Worm (Caenorhabditis elegans) whole organism, young adult: ENCODE measurements around the gene sto-4.

ENCODE experiments used
- C06A6.2 ChIP-seq: fragments of 200-800 bp; sonication (Bioruptor generic); conservative IDR thresholded peaks from 2 replicates; pipeline ENCODE4 v1.3.6; 2022; ENCODE audit warnings: missing genetic modification characterization, missing compliant biosample characterization
- F10E7.11 ChIP-seq: sonication (generic microtip); optimal IDR thresholded peaks from 2 replicates; lab custom pipeline; 2017; ENCODE audit warnings: mild to moderate bottlenecking, missing genetic modification characterization, moderate library complexity, missing compliant biosample characterization
- F22D6.2 ChIP-seq: sonication (generic microtip); optimal IDR thresholded peaks from 2 replicates; lab custom pipeline; 2016; ENCODE audit warnings: mild to moderate bottlenecking, missing genetic modification characterization, missing compliant biosample characterization
- F23B12.7 ChIP-seq: sonication (generic microtip); optimal IDR thresholded peaks from 2 replicates; lab custom pipeline; 2017; ENCODE audit warnings: missing genetic modification characterization, mild to moderate bottlenecking, missing compliant biosample characterization, antibody characterized with exemption, moderate library complexity; ENCODE audit not compliant: insufficient read depth
- F39B2.1 ChIP-seq: fragments of 200-800 bp; sonication (Bioruptor generic); IDR thresholded peaks from 2 replicates; pipeline ENCODE4 v1.3.6; 2022; ENCODE audit warnings: missing genetic modification reagents, missing genetic modification characterization, missing compliant biosample characterization
- F55B11.4 ChIP-seq: sonication (generic microtip); optimal IDR thresholded peaks from 2 replicates; lab custom pipeline; 2016; ENCODE audit warnings: missing compliant biosample characterization, missing genetic modification characterization, borderline replicate concordance; ENCODE audit not compliant: insufficient read depth
- K12H6.12 ChIP-seq: fragments of 200-800 bp; sonication (Bioruptor generic); optimal IDR thresholded peaks from 2 replicates; lab custom pipeline; 2018; ENCODE audit warnings: mild to moderate bottlenecking, missing genetic modification characterization, missing compliant biosample characterization
- Y53G8AR.9 ChIP-seq: fragments of 200-800 bp; sonication (Bioruptor generic); conservative IDR thresholded peaks from 2 replicates; pipeline ENCODE4 v1.3.6; 2022; ENCODE audit warnings: missing genetic modification reagents, missing genetic modification characterization, missing compliant biosample characterization
- Y79H2A.3 ChIP-seq: fragments of 200-800 bp; sonication (Bioruptor generic); conservative IDR thresholded peaks from 2 replicates; pipeline ENCODE4 v1.3.6; 2022; ENCODE audit warnings: missing genetic modification reagents, missing genetic modification characterization, missing compliant biosample characterization
- ccch-3 ChIP-seq: fragments of 200-800 bp; sonication (Bioruptor generic); optimal IDR thresholded peaks from 2 replicates; lab custom pipeline; 2018; ENCODE audit warnings: mild to moderate bottlenecking, missing genetic modification characterization, missing compliant biosample characterization
- cebp-1 ChIP-seq, 2 experiments: fragments of 200-800 bp in 1 of 2; sonication (Bioruptor generic) in 1 of 2; sonication (generic microtip) in 1 of 2; IDR thresholded peaks in 1 of 2; optimal IDR thresholded peaks in 1 of 2; 2 replicates each; pipeline versions ENCODE4 v1.3.6 to Lab custom; 2017 to 2022; ENCODE audit warnings: missing compliant biosample characterization in 2 of 2, missing genetic modification characterization in 2 of 2, mild to moderate bottlenecking in 1 of 2, missing genetic modification reagents in 1 of 2, moderate library complexity in 1 of 2
- ceh-79 ChIP-seq: sonication (generic microtip); optimal IDR thresholded peaks from 2 replicates; lab custom pipeline; 2017; ENCODE audit warnings: mild to moderate bottlenecking, missing genetic modification characterization, missing compliant biosample characterization
- dox-1 ChIP-seq: fragments of 200-800 bp; sonication (Bioruptor generic); IDR thresholded peaks from 2 replicates; pipeline ENCODE4 v1.3.6; 2022; ENCODE audit warnings: missing genetic modification reagents, missing genetic modification characterization, missing compliant biosample characterization
- efl-1 ChIP-seq: fragments of 150-350 bp; optimal IDR thresholded peaks from 2 replicates; lab custom pipeline; 2014; ENCODE audit warnings: missing biosample characterization, missing genetic modification reagents, missing genetic modification characterization
- egrh-3 ChIP-seq: fragments of 200-800 bp; sonication (Bioruptor generic); IDR thresholded peaks from 2 replicates; pipeline ENCODE4 v1.3.6; 2022; ENCODE audit warnings: missing genetic modification reagents, missing genetic modification characterization, missing compliant biosample characterization
- hlh-12 ChIP-seq: sonication (generic microtip); optimal IDR thresholded peaks from 2 replicates; lab custom pipeline; 2016; ENCODE audit warnings: missing genetic modification characterization, missing compliant biosample characterization
- let-526 ChIP-seq: fragments of 200-800 bp; sonication (Bioruptor generic); IDR thresholded peaks from 2 replicates; pipeline ENCODE4 v1.3.6; 2022; ENCODE audit warnings: missing genetic modification reagents, missing genetic modification characterization, missing compliant biosample characterization
- madf-3 ChIP-seq: fragments of 200-800 bp; sonication (Bioruptor generic); IDR thresholded peaks from 2 replicates; pipeline ENCODE4 v1.3.6; 2022; ENCODE audit warnings: missing genetic modification reagents, missing genetic modification characterization, missing compliant biosample characterization
- madf-8 ChIP-seq: fragments of 200-800 bp; sonication (Bioruptor generic); conservative IDR thresholded peaks from 2 replicates; pipeline ENCODE4 v1.3.6; 2022; ENCODE audit warnings: missing genetic modification reagents, missing genetic modification characterization, missing compliant biosample characterization
- mel-28 ChIP-seq: sonication (generic microtip); optimal IDR thresholded peaks from 2 replicates; lab custom pipeline; 2016; ENCODE audit warnings: borderline replicate concordance, mild to moderate bottlenecking, missing genetic modification characterization, missing compliant biosample characterization
- mes-4 ChIP-seq: sonication (generic microtip); optimal IDR thresholded peaks from 2 replicates; lab custom pipeline; 2016; ENCODE audit warnings: missing genotype, missing genetic modification characterization, missing compliant biosample characterization
- mxl-1 ChIP-seq: sonication (generic microtip); optimal IDR thresholded peaks from 2 replicates; lab custom pipeline; 2016; ENCODE audit warnings: missing genetic modification characterization, missing compliant biosample characterization
- pbrm-1 ChIP-seq: fragments of 200-800 bp; sonication (Bioruptor generic); IDR thresholded peaks from 2 replicates; pipeline ENCODE4 v1.3.6; 2022; ENCODE audit warnings: missing genetic modification reagents, missing genetic modification characterization, missing compliant biosample characterization
- snpc-1.1 ChIP-seq: sonication (generic microtip); optimal IDR thresholded peaks from 2 replicates; lab custom pipeline; 2017; ENCODE audit warnings: missing genetic modification characterization, mild to moderate bottlenecking, missing compliant biosample characterization, antibody characterized with exemption, moderate library complexity, missing genotype, missing genetic modification reagents; ENCODE audit not compliant: insufficient read depth
- snpc-1.3 ChIP-seq: sonication (generic microtip); optimal IDR thresholded peaks from 2 replicates; lab custom pipeline; 2017; ENCODE audit warnings: missing genetic modification characterization, mild to moderate bottlenecking, missing compliant biosample characterization, antibody characterized with exemption, moderate library complexity, missing genotype, missing genetic modification reagents; ENCODE audit not compliant: insufficient read depth
- tbx-9 ChIP-seq: sonication (generic microtip); optimal IDR thresholded peaks from 2 replicates; lab custom pipeline; 2016; ENCODE audit warnings: borderline replicate concordance, missing genetic modification characterization, inconsistent platforms, missing compliant biosample characterization
- ztf-18 ChIP-seq: sonication (generic microtip); optimal IDR thresholded peaks from 2 replicates; lab custom pipeline; 2016; ENCODE audit warnings: missing genotype, mild to moderate bottlenecking, missing genetic modification characterization, missing compliant biosample characterization
- ztf-22 ChIP-seq: fragments of 200-800 bp; sonication (Bioruptor generic); optimal IDR thresholded peaks from 2 replicates; lab custom pipeline; 2018; ENCODE audit warnings: mild to moderate bottlenecking, missing genetic modification characterization, moderate library complexity, missing compliant biosample characterization
- ztf-3 ChIP-seq: fragments of 200-800 bp; sonication (Bioruptor generic); optimal IDR thresholded peaks from 2 replicates; lab custom pipeline; 2018; ENCODE audit warnings: mild to moderate bottlenecking, missing genetic modification characterization, missing compliant biosample characterization

sto-4 gene

ce11 chrX:11662069-11662468 lies 18.1 kb downstream of the sto-4 start:
- TF ChIP-seq cebp-1 (GFP tag; IDR thresholded peaks at IDR 0.05; lab: Robert Waterston, UW) (no peak), cebp-1 (tag; optimal IDR thresholded peaks at IDR 0.05; lab: Kevin White, UChicago) (peak; percentile 31), pbrm-1 (GFP tag; lab: Robert Waterston, UW) (no peak), ztf-22 (GFP tag; lab: Kevin White, UChicago) (no peak)

DNA sequence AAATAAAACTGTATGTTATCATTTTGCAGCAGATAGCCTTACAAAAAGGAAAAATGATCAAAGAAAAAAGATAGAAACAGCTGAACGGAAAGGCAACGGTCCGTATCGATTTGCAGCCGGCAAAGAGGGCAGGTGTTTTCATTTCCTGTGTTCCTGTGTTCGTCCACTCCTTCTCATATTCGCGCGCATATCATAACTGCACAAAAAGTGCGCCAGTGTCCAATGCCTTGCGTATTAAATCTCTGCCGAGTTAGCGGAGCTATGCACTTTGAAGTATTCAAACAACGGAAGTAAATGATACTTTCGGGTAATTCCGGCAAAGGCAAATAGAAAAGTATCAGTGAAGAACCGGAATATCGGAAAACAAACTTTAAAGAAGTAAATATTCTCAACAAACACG lies 18.6 kb downstream of the sto-4 start:
- TF ChIP-seq F39B2.1 (GFP tag; lab: Robert Waterston, UW) (no peak), ztf-18 (tag; lab: Kevin White, UChicago) (peak; percentile 82), snpc-1.3 (tag; lab: Kevin White, UChicago) (no peak), cebp-1 (GFP tag; IDR thresholded peaks at IDR 0.05; lab: Robert Waterston, UW) (no peak), cebp-1 (tag; optimal IDR thresholded peaks at IDR 0.05; lab: Kevin White, UChicago) (no peak), tbx-9 (tag; lab: Kevin White, UChicago) (no peak), madf-3 (0 out of 2 replicates have a peak, but pooled peaks have one; percentile 17), efl-1 (GFP tag; lab: Kevin White, UChicago) (peak; percentile 10), F55B11.4 (tag; lab: Kevin White, UChicago) (no peak), dox-1 (GFP tag; lab: Robert Waterston, UW) (0 out of 2 replicates have a peak, but pooled peaks have one; percentile 46)

DNA sequence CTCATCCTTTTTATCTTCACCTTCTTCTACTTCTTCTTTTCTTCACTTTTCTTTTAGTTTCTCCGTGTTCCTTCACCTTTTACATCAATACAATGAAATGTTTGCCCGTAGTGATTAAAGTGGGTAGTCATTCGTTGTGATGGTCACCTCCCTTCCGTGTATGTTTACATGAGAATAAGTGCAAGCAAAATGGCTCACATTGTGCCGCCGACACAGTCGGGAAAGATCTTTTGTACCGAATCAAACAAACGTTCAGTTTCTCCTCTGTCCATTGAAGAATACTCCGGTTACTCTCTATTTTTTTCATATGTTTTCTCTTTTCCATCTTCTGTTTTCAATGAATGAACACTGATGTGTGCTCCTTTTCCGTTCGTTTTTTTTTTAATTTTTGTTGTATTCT lies 20.3 kb downstream of the sto-4 start:
- TF ChIP-seq hlh-12 (tag; lab: Kevin White, UChicago) (no peak), Y79H2A.3 (GFP tag; lab: Robert Waterston, UW) (no peak), madf-8 (GFP tag; lab: Robert Waterston, UW) (no peak)

DNA sequence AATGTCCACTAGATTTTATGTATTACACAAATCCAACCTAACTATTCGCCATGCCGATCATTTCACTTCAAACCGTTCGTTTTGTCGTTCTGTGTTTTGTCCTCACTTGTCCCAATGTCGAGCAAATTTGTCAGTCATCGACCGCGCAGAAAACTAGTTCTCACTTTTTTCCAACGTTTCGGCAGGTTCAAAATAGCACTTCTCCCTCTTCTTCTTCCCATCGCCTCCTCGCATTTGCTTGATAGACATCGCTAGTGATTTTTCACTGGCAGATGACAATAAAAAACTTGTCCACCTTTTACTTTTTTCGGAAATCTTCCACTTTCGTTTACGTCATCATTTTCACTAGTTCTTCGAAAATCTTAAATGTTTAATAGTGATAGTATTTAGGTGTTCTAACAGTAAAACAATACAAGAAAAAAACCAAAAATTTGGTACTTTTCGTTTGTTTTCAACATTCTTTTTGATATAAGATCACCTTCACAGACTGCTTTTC lies 21.6 kb downstream of the sto-4 start:
- TF ChIP-seq F39B2.1 (GFP tag; lab: Robert Waterston, UW) (no peak), ceh-79 (tag; lab: Kevin White, UChicago) (no peak), madf-3 (no peak), F10E7.11 (no peak), mxl-1 (no peak), let-526 (no peak), pbrm-1 (GFP tag; lab: Robert Waterston, UW) (no peak), Y53G8AR.9 (GFP tag; lab: Robert Waterston, UW) (no peak), madf-8 (GFP tag; lab: Robert Waterston, UW) (no peak), ztf-3 (GFP tag; lab: Kevin White, UChicago) (no peak), mes-4 (tag; lab: Kevin White, UChicago) (no peak), F22D6.2 (tag; lab: Kevin White, UChicago) (no peak), K12H6.12 (tag; lab: Kevin White, UChicago) (no peak), ztf-22 (GFP tag; lab: Kevin White, UChicago) (no peak), egrh-3 (GFP tag; lab: Robert Waterston, UW) (no peak), C06A6.2 (GFP tag; lab: Robert Waterston, UW) (no peak), mel-28 (tag; lab: Kevin White, UChicago) (no peak), F23B12.7 (tag; lab: Kevin White, UChicago) (no peak), snpc-1.1 (no peak), ccch-3 (GFP tag; lab: Kevin White, UChicago) (no peak)
- TF ChIP-seq, all 124 proteins: peak for 0
